Worm (Caenorhabditis elegans): ENCODE measurements around the gene mpk-2.

DNA sequence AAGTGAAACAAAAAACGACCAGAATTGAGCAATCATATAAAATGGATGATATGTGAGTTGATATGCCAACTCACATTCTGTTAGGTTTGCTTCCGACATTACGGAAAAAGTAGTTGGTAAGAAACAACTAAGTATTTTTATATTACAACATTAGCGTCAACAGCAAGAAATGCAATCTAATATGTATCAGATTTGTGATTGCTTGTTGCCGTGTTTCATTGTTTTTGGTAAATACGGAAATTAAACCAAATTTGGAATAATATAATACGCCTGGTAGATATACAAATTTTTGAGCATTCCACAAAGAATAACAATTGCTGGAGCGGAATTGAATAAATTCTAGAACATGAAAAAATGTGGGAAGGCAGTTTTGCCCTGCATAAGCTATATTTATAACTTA is 50.6 kb downstream of the mpk-2 start, which contains the start of gene srb-12:
- TF ChIP-seq ceh-82 (tag; optimal IDR thresholded peaks at IDR 0.05): no peak
- no peak for TF ChIP-seq unc-62 (GFP tag; optimal IDR thresholded peaks at IDR 0.05)
- no peak for TF ChIP-seq nhr-77 (tag; optimal IDR thresholded peaks at IDR 0.05)
- TF ChIP-seq blmp-1 (tag; optimal IDR thresholded peaks at IDR 0.05; ENCODE audit: insufficient read depth): no peak
- TF ChIP-seq unc-39 (tag; optimal IDR thresholded peaks at IDR 0.05): no peak
- TF ChIP-seq mab-5 (tag; optimal IDR thresholded peaks at IDR 0.05): no peak
- no peak for TF ChIP-seq zag-1 (tag; optimal IDR thresholded peaks at IDR 0.05)
- no peak for TF ChIP-seq lin-13 (GFP tag; optimal IDR thresholded peaks at IDR 0.05)

All from whole organism, L2 larva.